Fruit fly (Drosophila melanogaster) whole organism, prepupa: Measurements from ENCODE around the gene Smyd4-2.

Experiments
- Eip78C ChIP-seq: fragments of 200-800 bp; sonication (Bioruptor generic); peaks from one replicate; lab custom pipeline; 2016; ENCODE audit warnings: missing biosample characterization, missing genetic modification characterization
- fkh ChIP-seq: fragments of 200-800 bp; sonication (Bioruptor generic); optimal IDR thresholded peaks from 3 replicates; lab custom pipeline; 2017; ENCODE audit warnings: missing biosample characterization, mild to moderate bottlenecking, missing genetic modification characterization, moderate library complexity

DNA sequence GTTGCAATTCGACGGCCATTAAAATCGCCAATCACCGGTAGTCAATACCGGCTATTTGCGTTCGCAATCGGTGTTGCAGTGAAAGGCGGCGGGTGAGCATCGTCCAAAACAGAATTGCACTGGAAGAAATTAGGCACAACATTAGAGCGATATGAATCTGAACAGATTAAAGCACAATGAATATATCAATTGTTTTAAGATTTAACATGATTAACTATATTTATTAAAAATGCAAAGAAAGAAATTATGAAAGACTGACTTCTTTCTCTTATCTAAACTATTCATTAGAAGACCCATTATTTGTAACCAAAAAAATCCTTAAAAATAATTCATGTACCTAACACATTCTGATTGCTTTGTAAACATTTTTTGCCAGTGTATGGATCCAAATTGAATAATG is 45.8 kb upstream of the Smyd4-2 start:
- TF ChIP-seq Eip78C (GFP tag; lab: Kevin White, UChicago): peak; percentile 68
- no peak for TF ChIP-seq fkh (GFP tag; lab: Kevin White, UChicago)
